Worm (Caenorhabditis elegans): ENCODE data around the gene ttr-50.

ttr-50 gene

DNA sequence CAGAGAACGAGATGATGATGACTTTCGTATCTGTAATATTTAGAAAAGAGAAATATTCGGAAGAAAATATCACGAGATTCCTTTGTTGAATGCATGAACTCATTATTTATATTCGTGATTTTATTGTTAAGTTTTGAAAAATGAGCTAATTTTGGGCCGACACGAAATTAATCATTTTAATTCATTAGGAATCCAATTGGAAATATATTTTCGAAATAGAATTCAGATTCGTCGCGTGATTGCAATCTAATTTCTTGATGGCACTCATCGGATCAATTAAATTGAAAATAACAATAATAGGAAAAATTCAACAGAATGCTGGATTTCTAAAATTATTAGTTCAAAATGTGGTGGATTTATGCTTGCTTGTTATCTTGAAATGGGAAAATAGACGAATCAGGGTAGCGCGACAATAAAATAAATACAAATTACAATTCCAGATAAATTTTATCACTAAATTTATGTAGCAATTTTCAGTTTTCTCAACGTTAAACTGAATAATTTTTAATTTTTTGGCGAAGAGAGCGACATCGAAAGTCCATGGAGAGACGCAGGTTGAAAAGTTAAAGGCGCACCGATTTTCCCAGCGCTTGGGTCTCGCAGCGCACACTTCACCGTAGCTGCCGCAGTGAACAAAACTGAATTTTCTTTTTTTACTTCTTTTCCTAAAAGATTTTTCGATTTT, 39.0 kb downstream of the ttr-50 start (continued):
- TF ChIP-seq tlf-1 (GFP tag; optimal IDR thresholded peaks at IDR 0.05), result peak; percentile 35
- peak; percentile 32 for TF ChIP-seq ceh-27 (GFP tag; optimal IDR thresholded peaks at IDR 0.05)
- TF ChIP-seq mel-28 (tag; optimal IDR thresholded peaks at IDR 0.05; ENCODE audit: borderline replicate concordance), result no peak
- TF ChIP-seq ceh-79 (tag; optimal IDR thresholded peaks at IDR 0.05), result no peak
- TF ChIP-seq madf-3 (GFP tag; IDR thresholded peaks at IDR 0.05), result peak; percentile 74; the same call in 1 of the 2 replicates
- TF ChIP-seq lin-35 (GFP tag; optimal IDR thresholded peaks at IDR 0.05), result peak in 1 of 3 experiments; percentile 37
- peak; percentile 19 for TF ChIP-seq pha-4 (tag; optimal IDR thresholded peaks at IDR 0.05)
- TF ChIP-seq ceh-91 (GFP tag; IDR thresholded peaks at IDR 0.05), result peak; percentile 67
- TF ChIP-seq ets-4 (GFP tag; optimal IDR thresholded peaks at IDR 0.05), result no peak
- TF ChIP-seq F57A8.1 (GFP tag; optimal IDR thresholded peaks at IDR 0.05), result no peak
- TF ChIP-seq lin-26 (GFP tag; IDR thresholded peaks at IDR 0.05), result no peak
- TF ChIP-seq sea-2 (GFP tag; IDR thresholded peaks at IDR 0.05), result no peak
- TF ChIP-seq let-607 (tag; optimal IDR thresholded peaks at IDR 0.05), result no peak
- TF ChIP-seq gei-17 (GFP tag; optimal IDR thresholded peaks at IDR 0.05), result no peak
- TF ChIP-seq B0035.1 (tag; optimal IDR thresholded peaks at IDR 0.05), result peak; percentile 43
- peak; percentile 36 for TF ChIP-seq lin-54 (GFP tag; optimal IDR thresholded peaks at IDR 0.05)
- no peak for TF ChIP-seq fkh-3 (tag; optimal IDR thresholded peaks at IDR 0.05)
- no peak for TF ChIP-seq nhr-90 (tag; optimal IDR thresholded peaks at IDR 0.05)
- no peak for TF ChIP-seq rcor-1 (GFP tag; IDR thresholded peaks at IDR 0.05)
- peak; percentile 75 for TF ChIP-seq F23B12.7 (tag; optimal IDR thresholded peaks at IDR 0.05; ENCODE audit: insufficient read depth)
- TF ChIP-seq cebp-1 (GFP tag; IDR thresholded peaks at IDR 0.05), result no peak
- peak; percentile 57 for TF ChIP-seq cebp-1 (tag; optimal IDR thresholded peaks at IDR 0.05)
- TF ChIP-seq lsy-27 (tag; optimal IDR thresholded peaks at IDR 0.05; ENCODE audit: borderline replicate concordance, insufficient read depth), result peak; percentile 23
- TF ChIP-seq efl-1 (GFP tag; optimal IDR thresholded peaks at IDR 0.05), result no peak
- TF ChIP-seq unc-130 (GFP tag; optimal IDR thresholded peaks at IDR 0.05), result peak; percentile 54
- TF ChIP-seq D2030.7 (GFP tag; IDR thresholded peaks at IDR 0.05), result peak; percentile 72
- TF ChIP-seq aptf-3 (GFP tag; IDR thresholded peaks at IDR 0.05), result no peak
- TF ChIP-seq athp-1 (tag; optimal IDR thresholded peaks at IDR 0.05), result no peak
- no peak for TF ChIP-seq C17E4.6 (GFP tag; IDR thresholded peaks at IDR 0.05)
- peak; percentile 30 for TF ChIP-seq attf-5 (GFP tag; optimal IDR thresholded peaks at IDR 0.05)
- no peak for TF ChIP-seq ztf-18 (tag; optimal IDR thresholded peaks at IDR 0.05)
- TF ChIP-seq dox-1 (GFP tag; IDR thresholded peaks at IDR 0.05), result peak; percentile 62; the same call in 1 of the 2 replicates

DNA sequence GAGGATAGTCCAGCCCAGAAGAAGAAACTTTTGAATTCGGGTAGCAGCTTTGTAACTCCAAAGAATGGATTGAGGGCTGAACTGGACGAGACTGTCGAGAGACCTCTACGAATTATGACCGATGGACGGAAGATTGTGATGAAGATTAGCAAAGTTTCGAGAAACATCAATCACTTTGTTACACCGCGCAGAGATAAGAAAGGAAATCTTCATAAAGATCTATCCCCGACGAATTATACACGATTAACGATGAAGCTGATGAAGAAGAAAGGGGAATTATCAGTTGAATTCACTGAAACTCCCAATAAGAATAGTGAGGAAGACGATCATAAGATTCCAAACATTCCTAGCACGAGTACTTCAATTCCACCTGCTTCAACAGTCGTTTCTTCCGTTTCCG, 41.1 kb downstream of the ttr-50 start:
- no peak for TF ChIP-seq B0035.1 (tag; optimal IDR thresholded peaks at IDR 0.05)
- no peak for TF ChIP-seq attf-3 (GFP tag; conservative IDR thresholded peaks at IDR 0.05)
- TF ChIP-seq hrde-1 (tag; optimal IDR thresholded peaks at IDR 0.05; ENCODE audit: borderline replicate concordance), result no peak
- no peak for TF ChIP-seq mes-4 (tag; optimal IDR thresholded peaks at IDR 0.05)
- TF ChIP-seq rcor-1 (GFP tag; IDR thresholded peaks at IDR 0.05), result no peak
- no peak for TF ChIP-seq let-526 (GFP tag; IDR thresholded peaks at IDR 0.05)
- TF ChIP-seq hlh-26 (GFP tag; conservative IDR thresholded peaks at IDR 0.05), result no peak
- TF ChIP-seq T26A5.8 (tag; optimal IDR thresholded peaks at IDR 0.05), result no peak
- no peak for TF ChIP-seq egrh-3 (GFP tag; IDR thresholded peaks at IDR 0.05)
- no peak for TF ChIP-seq unc-62 (GFP tag; optimal IDR thresholded peaks at IDR 0.05)
- no peak for TF ChIP-seq pbrm-1 (GFP tag; IDR thresholded peaks at IDR 0.05)
- no peak for TF ChIP-seq tbp1 (GFP tag; optimal IDR thresholded peaks at IDR 0.05)
- TF ChIP-seq nhr-90 (tag; optimal IDR thresholded peaks at IDR 0.05), result no peak
- TF ChIP-seq nhr-120 (GFP tag; IDR thresholded peaks at IDR 0.05), result no peak
- TF ChIP-seq F33H1.4 (GFP tag; IDR thresholded peaks at IDR 0.05), result no peak
- no peak for TF ChIP-seq egl-44 (GFP tag; IDR thresholded peaks at IDR 0.05)
- no peak for TF ChIP-seq somi-1 (GFP tag; optimal IDR thresholded peaks at IDR 0.05)
- no peak for TF ChIP-seq unc-130 (GFP tag; optimal IDR thresholded peaks at IDR 0.05)
- TF ChIP-seq nhr-80 (tag; optimal IDR thresholded peaks at IDR 0.05), result no peak
- no peak for TF ChIP-seq rpc-1 (optimal IDR thresholded peaks at IDR 0.05)
- no peak for TF ChIP-seq rpc-1 (tag; optimal IDR thresholded peaks at IDR 0.05)

All from whole organism, young adult.